Worm (Caenorhabditis elegans) whole organism, L2 larva: ENCODE data around the gene F44B9.10.

Experiments
- C34F6.9 ChIP-seq: fragments of 150-350 bp; optimal IDR thresholded peaks from 2 replicates; lab custom pipeline; 2014; ENCODE audit warnings: missing biosample characterization, missing genetic modification characterization
- alr-1 ChIP-seq: fragments of 150-350 bp; optimal IDR thresholded peaks from 2 replicates; lab custom pipeline; 2014; ENCODE audit warnings: missing biosample characterization, missing genetic modification characterization
- ama-1 ChIP-seq: fragments of 150-350 bp; optimal IDR thresholded peaks from 2 replicates; lab custom pipeline; 2018; ENCODE audit warnings: inconsistent platforms
- blmp-1 ChIP-seq: sonication (generic microtip); optimal IDR thresholded peaks from 2 replicates; lab custom pipeline; 2017; ENCODE audit warnings: missing genetic modification characterization, mild to moderate bottlenecking, missing compliant biosample characterization, antibody characterized with exemption, moderate library complexity; ENCODE audit not compliant: insufficient read depth
- ceh-16 ChIP-seq: fragments of 150-350 bp; optimal IDR thresholded peaks from 2 replicates; lab custom pipeline; 2014; ENCODE audit warnings: missing biosample characterization, missing genetic modification characterization
- crh-2 ChIP-seq: sonication (generic microtip); optimal IDR thresholded peaks from 2 replicates; lab custom pipeline; 2017; ENCODE audit warnings: missing biosample characterization, missing genetic modification characterization
- dmd-4 ChIP-seq: sonication (generic microtip); optimal IDR thresholded peaks from 2 replicates; lab custom pipeline; 2017; ENCODE audit warnings: missing biosample characterization, missing genetic modification characterization
- egl-27 ChIP-seq: sonication (generic microtip); optimal IDR thresholded peaks from 3 replicates; lab custom pipeline; 2017; ENCODE audit warnings: missing biosample characterization, missing genetic modification reagents, missing genetic modification characterization
- elt-1 ChIP-seq: fragments of 150-350 bp; optimal IDR thresholded peaks from 2 replicates; lab custom pipeline; 2014; ENCODE audit warnings: missing biosample characterization, missing genetic modification characterization
- fos-1 ChIP-seq: fragments of 150-350 bp; optimal IDR thresholded peaks from 2 replicates; lab custom pipeline; 2014; ENCODE audit warnings: missing biosample characterization, missing genetic modification characterization
- gmeb-1 ChIP-seq: fragments of 150-350 bp; optimal IDR thresholded peaks from 2 replicates; lab custom pipeline; 2014; ENCODE audit warnings: missing biosample characterization, missing genetic modification characterization
- lin-11 ChIP-seq: fragments of 150-350 bp; sonication (generic microtip); optimal IDR thresholded peaks from 2 replicates; lab custom pipeline; 2014; ENCODE audit warnings: missing biosample characterization, missing genetic modification characterization, inconsistent platforms, mixed read lengths
- lsy-2 ChIP-seq, 2 experiments: fragments of 150-350 bp in 1 of 2; sonication (generic microtip) in 1 of 2; optimal IDR thresholded peaks; 2 replicates each; lab custom pipeline; 2014 to 2017; ENCODE audit warnings: missing biosample characterization in 2 of 2, missing genetic modification characterization in 2 of 2
- mbf-1 ChIP-seq: sonication (generic microtip); optimal IDR thresholded peaks from 2 replicates; lab custom pipeline; 2017; ENCODE audit warnings: missing biosample characterization, missing genetic modification characterization
- mdl-1 ChIP-seq, 2 experiments: fragments of 150-350 bp in 1 of 2; sonication (generic microtip) in 1 of 2; optimal IDR thresholded peaks; 2 replicates each; lab custom pipeline; 2017; ENCODE audit warnings: missing biosample characterization in 2 of 2, missing genetic modification characterization in 2 of 2
- nhr-12 ChIP-seq: fragments of 150-350 bp; optimal IDR thresholded peaks from 2 replicates; lab custom pipeline; 2014; ENCODE audit warnings: missing biosample characterization, missing genetic modification characterization
- nhr-129 ChIP-seq: fragments of 150-350 bp; optimal IDR thresholded peaks from 2 replicates; lab custom pipeline; 2014; ENCODE audit warnings: missing biosample characterization, missing genetic modification characterization
- nhr-237 ChIP-seq: fragments of 150-350 bp; optimal IDR thresholded peaks from 2 replicates; lab custom pipeline; 2014; ENCODE audit warnings: missing biosample characterization, missing genetic modification characterization
- nhr-25 ChIP-seq: fragments of 150-350 bp; sonication (generic microtip); optimal IDR thresholded peaks from 3 replicates; lab custom pipeline; 2014; ENCODE audit warnings: missing biosample characterization, missing genetic modification characterization
- nhr-6 ChIP-seq: fragments of 150-350 bp; optimal IDR thresholded peaks from 2 replicates; lab custom pipeline; 2014; ENCODE audit warnings: missing biosample characterization, missing genetic modification characterization
- skn-1 ChIP-seq: sonication (generic microtip); optimal IDR thresholded peaks from 2 replicates; lab custom pipeline; 2017; ENCODE audit warnings: missing biosample characterization, missing genetic modification characterization
- sma-3 ChIP-seq: sonication (generic microtip); optimal IDR thresholded peaks from 2 replicates; lab custom pipeline; 2016; ENCODE audit warnings: missing genetic modification reagents, missing genetic modification characterization, missing compliant biosample characterization
- sma-9 ChIP-seq, 2 experiments: fragments of 150-350 bp in 1 of 2; sonication (generic microtip) in 1 of 2; optimal IDR thresholded peaks; 2 replicates each; lab custom pipeline; 2014 to 2016; ENCODE audit warnings: missing genetic modification characterization in 2 of 2, mild to moderate bottlenecking in 1 of 2, missing biosample characterization in 1 of 2, missing compliant biosample characterization in 1 of 2, missing genetic modification reagents in 1 of 2, moderate library complexity in 1 of 2
- unc-55 ChIP-seq: fragments of 150-350 bp; sonication (generic microtip); optimal IDR thresholded peaks from 3 replicates; lab custom pipeline; 2014; ENCODE audit warnings: missing biosample characterization, missing genetic modification reagents, missing genetic modification characterization
- zag-1 ChIP-seq: fragments of 150-350 bp; optimal IDR thresholded peaks from 2 replicates; lab custom pipeline; 2014; ENCODE audit warnings: missing biosample characterization, missing genetic modification characterization
- ztf-1 ChIP-seq: fragments of 200-800 bp; sonication (Bioruptor generic); conservative IDR thresholded peaks from 2 replicates; pipeline ENCODE4 v1.3.6; 2022; ENCODE audit warnings: missing genetic modification characterization, missing compliant biosample characterization
- ztf-4 ChIP-seq: fragments of 150-350 bp; optimal IDR thresholded peaks from 2 replicates; lab custom pipeline; 2014; ENCODE audit warnings: missing biosample characterization, missing genetic modification characterization

F44B9.10 gene

ce11 chrIII:8010260-8010822 is 23.1 kb downstream of the F44B9.10 start, which contains the start of gene cit-1.2:
cit-1.2 (plus strand) TSS chrIII:8010772.
- no peak for TF ChIP-seq sma-3 (GFP tag; lab: Kevin White, UChicago)
- peak; percentile 55 for TF ChIP-seq nhr-129 (tag; lab: Kevin White, UChicago)
- TF ChIP-seq, all 48 proteins: peak for 1

DNA sequence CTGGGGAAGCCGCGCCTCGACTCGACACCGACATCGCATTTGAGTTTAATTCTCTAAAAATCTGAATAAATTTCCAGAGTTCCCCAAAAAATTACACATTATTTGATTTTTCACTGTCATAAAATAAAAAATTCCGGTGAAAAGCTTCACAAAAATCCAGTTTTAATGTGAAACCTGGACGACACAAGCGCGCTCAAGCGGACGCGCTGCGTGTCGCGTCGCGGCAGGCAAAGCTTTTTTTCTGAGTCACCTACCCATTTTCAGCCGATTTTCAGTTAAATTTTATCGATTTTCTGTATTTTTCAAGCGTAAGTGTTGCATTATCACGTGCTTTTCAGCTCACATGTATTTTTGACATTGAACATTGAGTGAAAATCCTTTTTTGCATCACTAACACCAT is 23.7 kb downstream of the F44B9.10 start, which contains the start of gene cit-1.1:
Gene cit-1.1, minus strand, starts transcription at position 53 of the 400 bp plus-strand sequence.
- TF ChIP-seq nhr-237 (tag; lab: Kevin White, UChicago) (no peak), C34F6.9 (peak; percentile 53), lin-11 (tag; lab: Kevin White, UChicago) (peak; percentile 1), ama-1 (lab: Kevin White, UChicago) (peak; percentile 54), mdl-1 (tag; optimal IDR thresholded peaks at IDR 0.05; lab: Kevin White, UChicago) (no peak), fos-1 (tag; lab: Kevin White, UChicago) (peak; percentile 58), unc-55 (peak; percentile 51), lsy-2 (tag; optimal IDR thresholded peaks at IDR 0.05; lab: Kevin White, UChicago) (peak in 1 of 2 experiments; percentile 39)

DNA sequence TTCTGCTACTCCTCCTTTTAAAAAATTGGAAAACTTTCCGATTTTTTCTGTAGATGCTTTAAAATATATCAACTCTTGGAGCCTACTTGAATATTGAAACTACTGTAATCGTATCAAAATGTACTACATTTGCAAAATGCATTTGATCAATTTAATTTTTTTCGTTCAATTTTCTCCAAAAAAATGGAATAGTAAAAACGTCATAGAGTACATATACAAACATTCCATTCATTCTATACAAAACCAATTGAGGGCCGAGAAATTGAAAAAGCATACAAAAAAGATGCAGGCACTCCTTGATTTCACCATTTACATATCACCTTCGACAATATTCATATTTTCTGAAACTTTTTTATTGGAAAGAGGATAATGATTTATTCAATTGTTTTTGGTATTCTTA is 29.3 kb downstream of the F44B9.10 start, which contains the start of gene C06G4.6:
Gene C06G4.6, plus strand, starts transcription at position 301 of the 400 bp plus-strand sequence.
- TF ChIP-seq lsy-2 (tag; optimal IDR thresholded peaks at IDR 0.05; lab: Kevin White, UChicago): no peak
- no peak for TF ChIP-seq gmeb-1 (tag; lab: Kevin White, UChicago)
- TF ChIP-seq ztf-1 (GFP tag; lab: Robert Waterston, UW): no peak
- TF ChIP-seq alr-1 (tag; lab: Kevin White, UChicago): no peak
- no peak for TF ChIP-seq egl-27 (tag; lab: Kevin White, UChicago)
- TF ChIP-seq zag-1 (tag; lab: Kevin White, UChicago): no peak
- no peak for TF ChIP-seq ztf-4
- no peak for TF ChIP-seq nhr-237 (tag; lab: Kevin White, UChicago)
- no peak for TF ChIP-seq dmd-4 (tag; lab: Kevin White, UChicago)
- TF ChIP-seq nhr-25 (tag; lab: Kevin White, UChicago): no peak
- TF ChIP-seq elt-1: no peak
- no peak for TF ChIP-seq nhr-6 (tag; lab: Kevin White, UChicago)
- no peak for TF ChIP-seq ama-1 (lab: Kevin White, UChicago)
- no peak for TF ChIP-seq mbf-1 (tag; lab: Kevin White, UChicago)
- TF ChIP-seq, all 48 proteins: peak for 0

ce11 chrIII:8001557-8001956 is 31.9 kb downstream of the F44B9.10 start:
- TF ChIP-seq nhr-237 (tag; lab: Kevin White, UChicago) (no peak), ztf-4 (no peak), unc-55 (no peak), crh-2 (tag; lab: Kevin White, UChicago) (no peak), dmd-4 (tag; lab: Kevin White, UChicago) (no peak)

DNA sequence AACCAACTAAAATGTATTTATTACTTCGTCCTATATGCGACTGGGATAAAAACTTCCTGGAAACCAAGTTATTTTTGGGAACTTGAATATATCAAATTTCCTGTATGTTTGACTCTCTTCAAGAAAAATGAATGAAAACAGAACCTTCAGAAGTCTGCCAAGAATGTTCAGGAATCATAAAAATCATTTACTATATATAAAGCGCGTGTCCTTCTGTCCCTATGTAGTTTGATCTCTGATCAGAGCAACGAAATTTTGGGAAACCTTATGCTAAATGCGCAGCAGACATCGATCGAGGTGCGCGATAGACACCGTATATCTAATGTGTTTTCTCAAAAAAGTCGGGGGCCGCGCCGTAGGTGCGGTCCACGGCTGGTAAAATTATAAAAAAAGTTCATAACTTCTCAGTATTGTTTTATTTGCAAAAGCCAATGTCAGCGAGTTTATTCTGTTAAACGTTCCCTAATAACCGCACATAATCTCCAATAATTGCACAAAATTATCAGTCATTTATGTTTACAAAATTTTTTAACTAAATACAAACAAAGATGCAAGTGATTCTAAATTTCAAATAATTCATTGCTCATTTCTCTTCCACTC is 35.9 kb downstream of the F44B9.10 start:
- TF ChIP-seq nhr-12 (tag; lab: Kevin White, UChicago): no peak

ce11 chrIII:7996353-7996752 is 37.1 kb downstream of the F44B9.10 start, which contains the start of gene npr-17:
npr-17 (minus strand) TSS chrIII:7996453.
- TF ChIP-seq ztf-1 (GFP tag; lab: Robert Waterston, UW) (no peak), ceh-16 (tag; lab: Kevin White, UChicago) (no peak), skn-1 (tag; lab: Kevin White, UChicago) (no peak), blmp-1 (tag; lab: Kevin White, UChicago) (no peak), sma-9 (GFP tag; optimal IDR thresholded peaks at IDR 0.05; lab: Kevin White, UChicago) (no peak), sma-9 (tag; optimal IDR thresholded peaks at IDR 0.05; lab: Kevin White, UChicago) (no peak)
